Worm (Caenorhabditis elegans): Measurements from ENCODE around the gene swsn-3.
A peak's percentile ranks its signal among the peaks of the same experiment; 100 is the strongest.

swsn-3 gene

DNA sequence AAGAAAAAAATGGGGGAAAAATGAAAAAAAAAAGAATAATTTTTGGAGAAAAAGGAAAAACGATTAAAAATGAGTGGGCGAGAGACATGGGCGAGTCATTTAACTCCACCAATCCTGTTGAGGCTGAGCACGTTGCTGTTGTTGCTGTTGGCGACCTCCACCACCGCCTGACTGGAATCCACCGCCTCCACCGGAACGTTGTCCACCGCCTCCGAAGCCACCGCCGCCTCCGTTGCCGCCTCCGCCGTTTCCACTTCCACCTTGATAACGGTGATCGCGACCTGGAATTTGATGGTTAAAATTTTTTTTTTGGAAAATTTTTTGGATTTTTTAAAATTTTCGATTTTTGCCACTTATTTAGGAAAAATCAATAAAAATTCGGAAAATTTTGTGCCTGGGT lies 2.3 kb upstream of the swsn-3 start:
- TF ChIP-seq unc-86 (tag; optimal IDR thresholded peaks at IDR 0.05) (no peak), mdl-1 (tag; optimal IDR thresholded peaks at IDR 0.05) (no peak), blmp-1 (tag; optimal IDR thresholded peaks at IDR 0.05) (no peak), fkh-10 (GFP tag; optimal IDR thresholded peaks at IDR 0.05) (no peak), ceh-88 (GFP tag; IDR thresholded peaks at IDR 0.05) (no peak), sptf-1 (tag; optimal IDR thresholded peaks at IDR 0.05) (no peak), xbp-1 (tag; optimal IDR thresholded peaks at IDR 0.05) (no peak), lin-35 (GFP tag; optimal IDR thresholded peaks at IDR 0.05) (no peak), fkh-8 (tag; optimal IDR thresholded peaks at IDR 0.05) (no peak), dsc-1 (tag; optimal IDR thresholded peaks at IDR 0.05) (no peak), lin-15B (tag; optimal IDR thresholded peaks at IDR 0.05) (no peak), nhr-90 (tag; optimal IDR thresholded peaks at IDR 0.05; ENCODE audit: poor library complexity) (no peak), dpl-1 (GFP tag; optimal IDR thresholded peaks at IDR 0.05) (no peak), alr-1 (tag; optimal IDR thresholded peaks at IDR 0.05; ENCODE audit: borderline replicate concordance) (no peak), aly-2 (tag; optimal IDR thresholded peaks at IDR 0.05) (no peak), nhr-85 (tag) (no peak), vab-15 (tag; optimal IDR thresholded peaks at IDR 0.05) (no peak), elt-2 (tag; optimal IDR thresholded peaks at IDR 0.05) (no peak), efl-3 (GFP tag; optimal IDR thresholded peaks at IDR 0.05) (no peak)

DNA sequence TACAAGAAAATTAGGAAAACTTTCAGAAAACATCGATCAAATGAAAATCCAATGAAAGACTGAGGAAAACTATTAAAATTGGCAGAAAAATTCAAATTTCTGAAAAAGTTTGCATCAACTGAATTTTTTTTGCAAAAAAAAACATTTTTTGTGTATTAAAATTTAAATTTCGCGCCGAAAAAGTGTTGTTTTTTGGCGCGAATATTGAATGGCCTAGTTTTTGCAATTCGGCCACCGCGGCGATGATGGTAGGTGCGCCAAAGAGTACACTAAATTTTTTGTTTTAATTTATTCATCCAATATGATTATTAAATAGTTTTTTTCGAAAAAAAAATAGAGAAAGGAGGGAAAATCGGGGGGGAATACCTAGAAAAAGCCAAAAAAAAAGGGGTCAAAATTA lies 599 bp upstream of the swsn-3 start:
- TF ChIP-seq lin-35 (GFP tag; optimal IDR thresholded peaks at IDR 0.05) (peak in 1 of 2 experiments; percentile 33), nhr-20 (tag; optimal IDR thresholded peaks at IDR 0.05) (no peak), efl-1 (optimal IDR thresholded peaks at IDR 0.05) (peak; percentile 3 to 75), efl-1 (GFP tag; optimal IDR thresholded peaks at IDR 0.05 in 1 of 2) (peak; percentile 64 to 97), swsn-7 (tag; optimal IDR thresholded peaks at IDR 0.05) (no peak), ceh-82 (tag; optimal IDR thresholded peaks at IDR 0.05) (no peak), dpl-1 (GFP tag; optimal IDR thresholded peaks at IDR 0.05) (peak in 2 of 3 experiments; percentile 51 to 61)

ce11 chrIII:2760726-2761125 lies 7.8 kb downstream of the swsn-3 start, which contains the start of gene pho-9:
pho-9 (minus strand) TSS chrIII:2760816.
- no peak for TF ChIP-seq nhr-20 (tag; optimal IDR thresholded peaks at IDR 0.05)
- TF ChIP-seq irx-1 (tag; optimal IDR thresholded peaks at IDR 0.05): no peak
- TF ChIP-seq egl-27 (tag; optimal IDR thresholded peaks at IDR 0.05): no peak
- peak; percentile 81 for TF ChIP-seq elt-2 (tag; optimal IDR thresholded peaks at IDR 0.05)
- TF ChIP-seq jun-1 (tag; optimal IDR thresholded peaks at IDR 0.05): peak; percentile 52
- TF ChIP-seq aha-1 (tag; optimal IDR thresholded peaks at IDR 0.05): no peak
- peak in 1 of 2 experiments; percentile 31 for TF ChIP-seq lin-35 (GFP tag; optimal IDR thresholded peaks at IDR 0.05)
- no peak for TF ChIP-seq vab-15 (tag; optimal IDR thresholded peaks at IDR 0.05)
- peak in 1 of 2 experiments; percentile 7 for TF ChIP-seq mdl-1 (tag; optimal IDR thresholded peaks at IDR 0.05)
- no peak for TF ChIP-seq nhr-76 (tag; optimal IDR thresholded peaks at IDR 0.05)
- no peak for TF ChIP-seq nhr-71 (tag; optimal IDR thresholded peaks at IDR 0.05)
- no peak for TF ChIP-seq rnt-1 (tag; optimal IDR thresholded peaks at IDR 0.05)

DNA sequence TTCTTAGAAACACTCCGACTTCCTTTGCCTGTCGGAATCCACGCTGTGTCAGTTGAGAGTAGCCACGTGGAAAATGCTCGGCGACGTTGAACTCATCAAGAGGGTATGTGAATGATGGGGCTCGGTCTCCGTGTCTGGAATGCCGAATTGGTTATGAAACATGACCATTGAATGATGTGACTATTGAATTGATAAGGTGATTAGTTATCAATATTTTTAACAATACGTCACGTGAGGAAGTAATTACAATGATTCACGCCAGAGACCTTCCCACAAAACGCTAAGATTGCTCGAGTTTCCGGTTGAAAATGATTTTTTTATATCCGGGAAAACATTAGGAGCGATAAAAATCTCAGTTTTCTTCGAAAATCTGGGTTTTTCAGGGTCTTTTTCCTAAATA lies 9.2 kb downstream of the swsn-3 start:
- TF ChIP-seq fos-1 (tag; optimal IDR thresholded peaks at IDR 0.05) (no peak), elt-2 (tag; optimal IDR thresholded peaks at IDR 0.05) (peak; percentile 43)

- no peak for TF ChIP-seq efl-1 (optimal IDR thresholded peaks at IDR 0.05)
- peak in 1 of 2 experiments; percentile 68 for TF ChIP-seq efl-1 (GFP tag; optimal IDR thresholded peaks at IDR 0.05 in 1 of 2)
- TF ChIP-seq ceh-88 (GFP tag; IDR thresholded peaks at IDR 0.05): no peak
These were observed 10.4 kb downstream of the swsn-3 start for ce11 chrIII:2758092-2758491.

ce11 chrIII:2757478-2757877 lies 11.0 kb downstream of the swsn-3 start:
- TF ChIP-seq fkh-4 (tag; optimal IDR thresholded peaks at IDR 0.05; ENCODE audit: borderline replicate concordance) (no peak), fkh-10 (GFP tag; optimal IDR thresholded peaks at IDR 0.05) (no peak)
